Worm (Caenorhabditis elegans): ENCODE measurements around the gene srj-24.

The srj-24 gene

ce11 chrV:738770-739169 lies at the start of gene srj-24:
Gene srj-24, minus strand, starts transcription at chrV:738870.
- no peak for TF ChIP-seq nhr-11 (tag; optimal IDR thresholded peaks at IDR 0.05)
- TF ChIP-seq snpc-4 (tag; optimal IDR thresholded peaks at IDR 0.05): no peak
- TF ChIP-seq hmg-11 (tag; optimal IDR thresholded peaks at IDR 0.05): no peak
- TF ChIP-seq nhr-43 (tag; optimal IDR thresholded peaks at IDR 0.05; ENCODE audit: poor library complexity, severe bottlenecking): no peak
- no peak for TF ChIP-seq tbx-2 (tag; optimal IDR thresholded peaks at IDR 0.05)
- TF ChIP-seq zag-1 (tag; optimal IDR thresholded peaks at IDR 0.05): no peak
- TF ChIP-seq fkh-2 (tag; optimal IDR thresholded peaks at IDR 0.05): no peak
- TF ChIP-seq ceh-16 (tag; optimal IDR thresholded peaks at IDR 0.05): no peak
- TF ChIP-seq unc-39 (tag; optimal IDR thresholded peaks at IDR 0.05): no peak
- TF ChIP-seq daf-12 (tag; optimal IDR thresholded peaks at IDR 0.05): no peak
- TF ChIP-seq ztf-11 (tag; optimal IDR thresholded peaks at IDR 0.05): no peak
- TF ChIP-seq ZK546.5 (tag; optimal IDR thresholded peaks at IDR 0.05): no peak
- TF ChIP-seq nhr-237 (tag; optimal IDR thresholded peaks at IDR 0.05): no peak
- no peak for TF ChIP-seq elt-2 (tag; optimal IDR thresholded peaks at IDR 0.05)
- TF ChIP-seq jun-1 (tag; optimal IDR thresholded peaks at IDR 0.05): no peak
- TF ChIP-seq egl-5 (tag; optimal IDR thresholded peaks at IDR 0.05): no peak
- no peak for TF ChIP-seq aly-2 (tag; optimal IDR thresholded peaks at IDR 0.05)
- TF ChIP-seq nfya-1 (tag; optimal IDR thresholded peaks at IDR 0.05; ENCODE audit: insufficient read depth): no peak
- no peak for TF ChIP-seq nhr-28 (tag; optimal IDR thresholded peaks at IDR 0.05)

- TF ChIP-seq mdl-1 (tag; optimal IDR thresholded peaks at IDR 0.05): no peak
- TF ChIP-seq pqm-1 (tag; optimal IDR thresholded peaks at IDR 0.05): no peak
- TF ChIP-seq elt-2 (tag; optimal IDR thresholded peaks at IDR 0.05): no peak
- TF ChIP-seq ceh-9 (tag; optimal IDR thresholded peaks at IDR 0.05): no peak
- TF ChIP-seq nhr-11 (tag; optimal IDR thresholded peaks at IDR 0.05): no peak
- no peak for TF ChIP-seq fos-1 (tag; optimal IDR thresholded peaks at IDR 0.05)
Measured at ce11 chrV:782432-782831, 43.8 kb upstream of the srj-24 start, which contains the start of gene srab-16. Gene srab-16, plus strand, starts transcription at chrV:782732.

- TF ChIP-seq elt-3 (tag; optimal IDR thresholded peaks at IDR 0.05) (no peak), ama-1 (optimal IDR thresholded peaks at IDR 0.05) (no peak), nhr-77 (tag; optimal IDR thresholded peaks at IDR 0.05) (no peak), zag-1 (tag; optimal IDR thresholded peaks at IDR 0.05) (no peak), lsy-12 (tag; optimal IDR thresholded peaks at IDR 0.05) (no peak), hmg-11 (tag; optimal IDR thresholded peaks at IDR 0.05) (no peak), nfya-1 (tag; optimal IDR thresholded peaks at IDR 0.05; ENCODE audit: insufficient read depth) (no peak), nhr-43 (tag; optimal IDR thresholded peaks at IDR 0.05; ENCODE audit: poor library complexity, severe bottlenecking) (no peak), egl-27 (tag; optimal IDR thresholded peaks at IDR 0.05) (no peak), fkh-10 (GFP tag; optimal IDR thresholded peaks at IDR 0.05) (no peak), nhr-23 (tag; optimal IDR thresholded peaks at IDR 0.05) (no peak), eor-1 (tag; optimal IDR thresholded peaks at IDR 0.05) (no peak), lin-15B (tag; optimal IDR thresholded peaks at IDR 0.05) (no peak), ceh-28 (tag; optimal IDR thresholded peaks at IDR 0.05) (no peak), nhr-25 (tag; optimal IDR thresholded peaks at IDR 0.05) (no peak), skn-1 (tag; optimal IDR thresholded peaks at IDR 0.05) (no peak), nhr-11 (tag; optimal IDR thresholded peaks at IDR 0.05) (no peak)
Measured at ce11 chrV:779999-780398, 41.3 kb upstream of the srj-24 start, which contains the start of gene srbc-60. Gene srbc-60, plus strand, starts transcription at chrV:780299.

- TF ChIP-seq ceh-28 (tag; optimal IDR thresholded peaks at IDR 0.05) (no peak), eor-1 (tag; optimal IDR thresholded peaks at IDR 0.05) (no peak), egl-5 (tag; optimal IDR thresholded peaks at IDR 0.05) (no peak), mdl-1 (tag; optimal IDR thresholded peaks at IDR 0.05) (no peak), pha-4 (tag; optimal IDR thresholded peaks at IDR 0.05) (no peak), nhr-25 (tag; optimal IDR thresholded peaks at IDR 0.05) (no peak)
Measured at ce11 chrV:778339-778738, 39.7 kb upstream of the srj-24 start, which contains the start of gene srbc-59. Gene srbc-59, plus strand, starts transcription at chrV:778639.

- TF ChIP-seq nfya-1 (tag; optimal IDR thresholded peaks at IDR 0.05; ENCODE audit: insufficient read depth) (peak; percentile 31), nhr-77 (tag; optimal IDR thresholded peaks at IDR 0.05) (peak; percentile 94), lin-15B (tag; optimal IDR thresholded peaks at IDR 0.05) (peak; percentile 15), pqm-1 (tag; optimal IDR thresholded peaks at IDR 0.05) (no peak), nhr-76 (tag; optimal IDR thresholded peaks at IDR 0.05) (peak; percentile 81), ceh-82 (tag; optimal IDR thresholded peaks at IDR 0.05) (no peak), elt-1 (tag; optimal IDR thresholded peaks at IDR 0.05) (peak; percentile 50), nhr-25 (tag; optimal IDR thresholded peaks at IDR 0.05) (peak; percentile 34), lsy-12 (tag; optimal IDR thresholded peaks at IDR 0.05) (no peak), nhr-43 (tag; optimal IDR thresholded peaks at IDR 0.05; ENCODE audit: poor library complexity, severe bottlenecking) (no peak), fos-1 (tag; optimal IDR thresholded peaks at IDR 0.05) (no peak), nhr-23 (tag; optimal IDR thresholded peaks at IDR 0.05) (peak; percentile 45)
Measured at ce11 chrV:777285-777684, 38.6 kb upstream of the srj-24 start, which contains the start of gene R09E12.9. Gene R09E12.9, plus strand, starts transcription at chrV:777600.

Data from whole organism, L3 larva.